Fruit fly (Drosophila melanogaster): Measurements from ENCODE around the gene aqrs.
"Not testable (repeated sequence)": the region's sequence is repeated elsewhere in the genome, so short reads cannot be mapped to it uniquely, and the experiment has no call there.

Gene aqrs

DNA sequence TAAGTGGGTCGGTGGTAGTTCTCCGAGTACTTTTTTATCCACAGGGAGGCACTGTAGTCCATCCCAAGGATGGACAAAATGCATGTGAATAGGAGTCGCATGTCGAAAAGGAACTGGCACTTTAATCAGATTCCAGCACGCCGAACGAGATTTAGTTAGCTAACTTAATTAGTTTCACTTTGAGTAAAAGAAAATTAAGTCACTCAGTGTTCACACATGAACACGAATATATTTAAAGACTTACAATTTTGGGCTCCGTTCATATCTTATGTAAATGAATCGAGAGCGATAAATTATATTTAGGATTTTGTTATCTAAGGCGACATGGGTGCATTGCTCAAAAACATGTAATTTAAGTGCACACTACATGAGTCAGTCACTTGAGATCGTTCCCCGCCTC is at the start of gene aqrs:
Gene aqrs (minus strand): TSS at position 101 of the 400 bp plus-strand sequence.
- TF ChIP-seq CG17801 (GFP tag; optimal IDR thresholded peaks at IDR 0.05; ENCODE audit: partially characterized antibody), result not testable (repeated sequence)

DNA sequence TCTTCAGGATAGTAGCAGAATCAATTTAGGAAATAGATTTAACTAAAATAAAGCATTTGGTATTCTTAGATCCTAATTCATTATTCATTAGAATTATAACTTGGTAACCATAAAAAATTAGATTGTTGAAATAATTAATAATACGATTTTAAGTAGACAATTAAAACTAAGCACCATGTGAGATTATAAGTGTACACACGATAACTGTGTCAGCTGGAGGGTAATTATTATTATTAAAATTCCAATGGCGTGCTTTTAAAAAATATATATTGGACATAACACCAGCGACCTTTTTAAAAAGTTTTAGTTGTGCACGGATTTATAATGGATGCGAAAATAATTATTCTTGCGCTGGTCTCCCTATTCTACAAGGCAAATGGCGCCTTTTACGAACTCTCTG is 48.4 kb upstream of the aqrs start, which contains the start of gene CheB98a:
Gene CheB98a (plus strand): TSS at position 301 of the 400 bp plus-strand sequence.
- TF ChIP-seq CG17801 (GFP tag; optimal IDR thresholded peaks at IDR 0.05; ENCODE audit: partially characterized antibody), result no peak

DNA sequence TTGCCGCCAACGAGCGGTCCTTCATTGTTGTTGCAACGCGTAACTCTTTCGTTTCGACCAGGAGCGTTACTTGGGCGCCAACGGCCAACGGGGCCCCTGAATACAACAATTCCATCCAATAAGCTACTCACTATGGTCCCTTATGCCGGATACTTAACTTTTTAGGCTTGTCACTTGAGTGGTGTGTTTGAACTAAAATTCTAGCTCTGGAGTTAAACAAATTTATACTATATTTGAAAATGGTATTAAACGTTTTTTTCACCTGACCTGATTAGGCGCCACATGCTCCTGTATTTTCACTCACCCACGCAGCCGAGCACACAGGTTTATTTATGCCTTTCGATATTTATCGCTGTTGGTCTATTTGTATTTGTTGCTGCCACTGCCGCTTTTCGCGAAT is 47.1 kb upstream of the aqrs start:
- no peak for TF ChIP-seq CG17801 (GFP tag; optimal IDR thresholded peaks at IDR 0.05; ENCODE audit: partially characterized antibody)

- no peak for TF ChIP-seq CG17801 (GFP tag; optimal IDR thresholded peaks at IDR 0.05; ENCODE audit: partially characterized antibody)
These were observed 32.2 kb upstream of the aqrs start, which contains the start of gene intr for dm6 chr3R:28790222-28790621. TSS of gene intr (plus strand) at chr3R:28790522.

dm6 chr3R:28789317-28789716 is 31.3 kb upstream of the aqrs start, which contains the start of gene CG34295:
TSS of gene CG34295 (plus strand) at chr3R:28789617.
- TF ChIP-seq CG17801 (GFP tag; optimal IDR thresholded peaks at IDR 0.05; ENCODE audit: partially characterized antibody), result no peak

DNA sequence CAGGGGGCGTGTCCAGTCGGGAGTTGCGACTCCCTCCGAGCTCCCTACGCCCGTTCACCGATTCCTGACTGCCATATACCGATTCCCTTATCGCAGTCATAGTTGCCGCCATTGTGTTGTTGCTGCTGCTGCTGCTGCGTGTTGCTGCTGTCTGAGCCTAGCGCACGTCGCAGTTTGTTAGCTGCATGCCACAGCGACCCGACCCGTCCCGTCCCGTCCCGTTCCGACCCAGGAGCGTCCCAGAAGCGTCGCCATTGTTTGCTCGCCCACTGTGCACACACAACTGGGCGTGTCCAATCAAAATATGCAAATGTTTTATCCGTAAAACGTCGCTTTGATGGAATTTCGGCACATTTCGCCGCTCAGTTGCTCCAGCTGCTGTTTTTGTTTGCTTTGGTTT is 17.7 kb upstream of the aqrs start:
- TF ChIP-seq CG17801 (GFP tag; optimal IDR thresholded peaks at IDR 0.05; ENCODE audit: partially characterized antibody), result no peak

DNA sequence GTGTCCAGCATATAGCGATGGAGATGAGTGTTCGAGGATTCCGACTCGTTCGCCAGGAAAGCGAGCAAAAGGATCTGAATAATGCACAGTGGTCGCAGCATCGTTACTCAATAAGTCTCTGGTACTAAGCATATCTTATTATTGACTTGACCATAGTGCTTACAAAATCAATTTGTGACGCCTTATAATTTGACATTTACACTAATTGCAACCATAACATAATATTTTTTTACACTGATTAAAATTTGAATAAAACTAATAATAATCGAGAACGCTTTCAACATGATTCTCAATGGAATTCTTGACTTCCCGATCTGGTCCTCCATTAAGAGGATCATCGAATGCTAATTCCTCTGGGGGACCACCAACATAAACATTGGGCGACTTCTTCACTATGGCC is 1.2 kb downstream of the aqrs start, which contains the start of gene CG9997:
Gene CG9997 (minus strand): TSS at position 101 of the 400 bp plus-strand sequence.
- TF ChIP-seq CG17801 (GFP tag; optimal IDR thresholded peaks at IDR 0.05; ENCODE audit: partially characterized antibody), result no peak

- TF ChIP-seq CG17801 (GFP tag; optimal IDR thresholded peaks at IDR 0.05; ENCODE audit: partially characterized antibody), result no peak
These were observed 6.4 kb downstream of the aqrs start, which contains the start of gene CG10000 for dm6 chr3R:28751611-28752129. TSS of gene CG10000 (minus strand) at chr3R:28751661.

DNA sequence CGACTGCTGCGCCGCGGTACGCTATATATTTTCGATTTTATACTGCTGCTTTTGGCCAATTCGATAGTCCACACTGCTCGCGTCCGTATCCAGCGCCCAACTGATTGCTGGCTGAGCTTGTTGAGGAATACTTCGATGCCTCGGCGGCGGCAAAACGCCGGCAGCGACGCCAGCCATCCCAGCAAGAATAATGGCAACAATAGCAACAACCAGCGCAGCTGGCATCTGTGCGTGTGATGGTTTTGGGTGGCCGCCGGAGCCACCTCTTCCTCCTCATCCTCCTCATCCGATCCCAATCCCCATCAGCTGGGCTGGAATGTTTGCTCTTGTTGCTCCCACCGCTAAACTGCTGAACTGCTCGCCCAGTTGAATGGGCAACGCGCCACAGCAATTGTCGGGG is 13.4 kb downstream of the aqrs start, which contains the start of gene AstA-R2:
Gene AstA-R2 (minus strand): TSS at position 101 of the 400 bp plus-strand sequence.
- TF ChIP-seq CG17801 (GFP tag; optimal IDR thresholded peaks at IDR 0.05; ENCODE audit: partially characterized antibody), result no peak
